4 worm cellular contexts compared by ENCODE assay signal in the genomic region with DNA sequence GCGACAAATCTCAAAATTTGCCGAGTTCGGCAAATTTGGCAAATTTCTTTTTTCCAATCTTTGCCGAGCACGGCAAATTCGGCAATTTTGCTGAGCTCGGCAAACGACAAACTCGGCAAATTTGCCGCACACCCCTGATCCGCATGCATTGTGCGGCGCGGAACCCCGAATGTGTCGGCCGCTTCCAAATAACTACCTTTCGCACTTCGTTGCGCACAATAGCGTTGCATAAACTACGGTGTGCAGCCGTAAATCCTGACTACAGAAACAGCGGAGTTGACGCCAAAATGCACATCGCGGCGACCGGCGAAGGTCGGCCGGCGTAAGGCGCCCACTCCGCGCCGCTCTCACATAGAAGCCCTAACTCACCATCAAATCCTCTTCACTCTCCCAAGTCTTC.
A peak's percentile ranks its signal among the peaks of the same experiment; 100 is the strongest.
TF ChIP-seq lines count a peak whose summit lies in the region.

No protein-coding gene starts in this region.

TF ChIP-seq in whole organism, L4 larva, 104 proteins besides CTCF, POLR2A, EP300 and RAD21:
- peak; percentile 92 for TF ChIP-seq snpc-1.2 (GFP tag; IDR thresholded peaks at IDR 0.05; lab: Robert Waterston, UW)
- 0 out of 2 replicates have a peak, but pooled peaks have one; percentile 46 for TF ChIP-seq php-3 (GFP tag; IDR thresholded peaks at IDR 0.05; lab: Robert Waterston, UW)
- TF ChIP-seq set-16 (GFP tag; IDR thresholded peaks at IDR 0.05; lab: Robert Waterston, UW), result peak; percentile 41; the same call in 1 of the 2 replicates
- no peak for TF ChIP-seq sdz-12 (GFP tag; optimal IDR thresholded peaks at IDR 0.05; lab: Kevin White, UChicago)

TF ChIP-seq in whole organism, late embryonic, 69 proteins besides CTCF, POLR2A, EP300 and RAD21:
- TF ChIP-seq hlh-6 (tag; optimal IDR thresholded peaks at IDR 0.05; lab: Kevin White, UChicago) (peak; percentile 23), T23F11.4 (GFP tag; optimal IDR thresholded peaks at IDR 0.05; lab: Kevin White, UChicago) (no peak), ceh-45 (GFP tag; IDR thresholded peaks at IDR 0.05; lab: Robert Waterston, UW) (no peak), sdc-2 (tag; optimal IDR thresholded peaks at IDR 0.05; lab: Kevin White, UChicago) (peak; percentile 35), C08G9.2 (tag; optimal IDR thresholded peaks at IDR 0.05; lab: Kevin White, UChicago) (peak; percentile 16)

TF ChIP-seq in whole organism, mixed stage, embryonic, 35 proteins besides CTCF, POLR2A, EP300 and RAD21:
- no peak for TF ChIP-seq nhr-237 (tag; optimal IDR thresholded peaks at IDR 0.05; lab: Kevin White, UChicago)
- no peak for TF ChIP-seq ztf-11 (tag; optimal IDR thresholded peaks at IDR 0.05; lab: Kevin White, UChicago)
- no peak for TF ChIP-seq zip-8 (tag; optimal IDR thresholded peaks at IDR 0.05; lab: Kevin White, UChicago)
- TF ChIP-seq ceh-83 (GFP tag; optimal IDR thresholded peaks at IDR 0.05; lab: Kevin White, UChicago), result peak; percentile 10
- TF ChIP-seq mls-2 (tag; optimal IDR thresholded peaks at IDR 0.05; lab: Kevin White, UChicago), result no peak

TF ChIP-seq in whole organism, young adult, 124 proteins besides CTCF, POLR2A, EP300 and RAD21:
- peak; percentile 36; the same call in 1 of the 2 replicates for TF ChIP-seq zfh-2 (GFP tag; conservative IDR thresholded peaks at IDR 0.05; lab: Robert Waterston, UW)
- no peak for TF ChIP-seq rcor-1 (GFP tag; IDR thresholded peaks at IDR 0.05; lab: Robert Waterston, UW)
- 0 out of 2 replicates have a peak, but pooled peaks have one; percentile 23 for TF ChIP-seq dox-1 (GFP tag; IDR thresholded peaks at IDR 0.05; lab: Robert Waterston, UW)
- no peak for TF ChIP-seq snpc-4 (GFP tag; optimal IDR thresholded peaks at IDR 0.05; lab: Kevin White, UChicago)
- peak in 1 of 4 experiments; percentile 88 for TF ChIP-seq snpc-4 (tag; optimal IDR thresholded peaks at IDR 0.05; lab: Kevin White, UChicago)
- TF ChIP-seq let-526 (GFP tag; IDR thresholded peaks at IDR 0.05; lab: Robert Waterston, UW), result no peak
- TF ChIP-seq attf-6 (GFP tag; IDR thresholded peaks at IDR 0.05; lab: Robert Waterston, UW), result peak; percentile 52; the same call in 1 of the 2 replicates
- TF ChIP-seq F52B5.7 (tag; optimal IDR thresholded peaks at IDR 0.05; lab: Kevin White, UChicago), result no peak
- TF ChIP-seq mxl-1 (tag; optimal IDR thresholded peaks at IDR 0.05; lab: Kevin White, UChicago), result no peak
